Worm (Caenorhabditis elegans) whole organism, mixed stage, embryonic: ENCODE results near the gene smg-6.
A peak's percentile ranks its signal among the peaks of the same experiment; 100 is the strongest.
"Not testable (repeated sequence)": the region's sequence is repeated elsewhere in the genome, so short reads cannot be mapped to it uniquely, and the experiment has no call there.

ENCODE experiments used
- M03D4.4 ChIP-seq: sonication (generic microtip); optimal IDR thresholded peaks from 2 replicates; lab custom pipeline; 2017; ENCODE audit warnings: mild to moderate bottlenecking, missing genetic modification characterization, missing compliant biosample characterization
- blmp-1 ChIP-seq: fragments of 150-350 bp; optimal IDR thresholded peaks from 2 replicates; lab custom pipeline; 2014; ENCODE audit warnings: missing biosample characterization, missing genetic modification characterization
- ceh-39 ChIP-seq: fragments of 150-350 bp; optimal IDR thresholded peaks from 2 replicates; lab custom pipeline; 2014; ENCODE audit warnings: missing biosample characterization, missing genetic modification characterization
- ceh-43 ChIP-seq: fragments of 200-800 bp; sonication (Bioruptor generic); optimal IDR thresholded peaks from 2 replicates; lab custom pipeline; 2018; ENCODE audit warnings: mild to moderate bottlenecking, missing genetic modification characterization, moderate library complexity, missing compliant biosample characterization
- ceh-83 ChIP-seq: fragments of 200-800 bp; sonication (Bioruptor generic); optimal IDR thresholded peaks from 2 replicates; lab custom pipeline; 2018; ENCODE audit warnings: mild to moderate bottlenecking, missing genetic modification characterization, missing compliant biosample characterization
- ces-1 ChIP-seq: fragments of 150-350 bp; optimal IDR thresholded peaks from 2 replicates; lab custom pipeline; 2014; ENCODE audit warnings: missing biosample characterization, missing genetic modification reagents, missing genetic modification characterization
- cnd-1 ChIP-seq: fragments of 200-800 bp; sonication (Bioruptor generic); optimal IDR thresholded peaks from 2 replicates; lab custom pipeline; 2018; ENCODE audit warnings: mild to moderate bottlenecking, missing genetic modification characterization, missing compliant biosample characterization
- elt-3 ChIP-seq: fragments of 150-350 bp; optimal IDR thresholded peaks from 2 replicates; lab custom pipeline; 2014; ENCODE audit warnings: missing biosample characterization, missing genetic modification characterization
- flh-1 ChIP-seq: fragments of 200-800 bp; sonication (Bioruptor generic); optimal IDR thresholded peaks from 2 replicates; lab custom pipeline; 2018; ENCODE audit warnings: mild to moderate bottlenecking, missing genetic modification characterization, moderate library complexity, missing compliant biosample characterization
- ham-2 ChIP-seq: fragments of 200-800 bp; sonication (Bioruptor generic); optimal IDR thresholded peaks from 2 replicates; lab custom pipeline; 2018; ENCODE audit warnings: mild to moderate bottlenecking, missing genetic modification characterization, missing compliant biosample characterization
- hlh-1 ChIP-seq: fragments of 150-350 bp; optimal IDR thresholded peaks from 2 replicates; lab custom pipeline; 2014; ENCODE audit warnings: missing biosample characterization, missing genetic modification reagents, missing genetic modification characterization
- lin-13 ChIP-seq: fragments of 150-350 bp; optimal IDR thresholded peaks from 2 replicates; lab custom pipeline; 2014; ENCODE audit warnings: missing biosample characterization, missing genetic modification characterization
- lin-32 ChIP-seq: fragments of 200-800 bp; sonication (Bioruptor generic); optimal IDR thresholded peaks from 2 replicates; lab custom pipeline; 2018; ENCODE audit warnings: mild to moderate bottlenecking, missing genetic modification characterization, missing compliant biosample characterization
- lsy-2 ChIP-seq: fragments of 150-350 bp; optimal IDR thresholded peaks from 2 replicates; lab custom pipeline; 2014; ENCODE audit warnings: missing biosample characterization, missing genetic modification characterization
- mab-5 ChIP-seq: fragments of 150-350 bp; optimal IDR thresholded peaks from 2 replicates; lab custom pipeline; 2014; ENCODE audit warnings: missing biosample characterization, missing genetic modification characterization
- mep-1 ChIP-seq: fragments of 150-350 bp; optimal IDR thresholded peaks from 2 replicates; lab custom pipeline; 2017; ENCODE audit warnings: missing biosample characterization, missing genetic modification reagents, missing genetic modification characterization, inconsistent platforms
- mls-2 ChIP-seq: sonication (generic microtip); optimal IDR thresholded peaks from 2 replicates; lab custom pipeline; 2016; ENCODE audit warnings: mild to moderate bottlenecking, missing genetic modification characterization, moderate library complexity, missing compliant biosample characterization
- nhr-12 ChIP-seq: fragments of 150-350 bp; optimal IDR thresholded peaks from 2 replicates; lab custom pipeline; 2014; ENCODE audit warnings: missing biosample characterization, missing genetic modification characterization
- nhr-2 ChIP-seq: fragments of 150-350 bp; optimal IDR thresholded peaks from 2 replicates; lab custom pipeline; 2014; ENCODE audit warnings: missing biosample characterization, missing genetic modification characterization
- nhr-237 ChIP-seq: fragments of 150-350 bp; optimal IDR thresholded peaks from 2 replicates; lab custom pipeline; 2014; ENCODE audit warnings: missing biosample characterization, missing genetic modification characterization
- nhr-28 ChIP-seq: fragments of 150-350 bp; optimal IDR thresholded peaks from 2 replicates; lab custom pipeline; 2014; ENCODE audit warnings: missing biosample characterization, missing genetic modification characterization
- nhr-76 ChIP-seq: sonication (generic microtip); optimal IDR thresholded peaks from 2 replicates; lab custom pipeline; 2017; ENCODE audit warnings: missing biosample characterization, missing genetic modification characterization
- pha-4 ChIP-seq: fragments of 150-350 bp; optimal IDR thresholded peaks from 2 replicates; lab custom pipeline; 2018; ENCODE audit warnings: missing biosample characterization, missing genetic modification reagents, missing genetic modification characterization
- sem-2 ChIP-seq: fragments of 200-800 bp; sonication (Bioruptor generic); optimal IDR thresholded peaks from 2 replicates; lab custom pipeline; 2018; ENCODE audit warnings: mild to moderate bottlenecking, missing genetic modification characterization, missing compliant biosample characterization
- snpc-4 ChIP-seq: fragments of 150-350 bp; optimal IDR thresholded peaks from 2 replicates; lab custom pipeline; 2014; ENCODE audit warnings: missing biosample characterization, missing genetic modification characterization
- sptf-1 ChIP-seq: sonication (generic microtip); optimal IDR thresholded peaks from 2 replicates; lab custom pipeline; 2017; ENCODE audit warnings: mild to moderate bottlenecking, missing genetic modification characterization, moderate library complexity, missing compliant biosample characterization
- unc-120 ChIP-seq: sonication (generic microtip); optimal IDR thresholded peaks from 2 replicates; lab custom pipeline; 2017; ENCODE audit warnings: missing genetic modification characterization, missing compliant biosample characterization; ENCODE audit not compliant: poor library complexity, severe bottlenecking
- unc-62 ChIP-seq: fragments of 150-350 bp; optimal IDR thresholded peaks from 2 replicates; lab custom pipeline; 2014; ENCODE audit warnings: missing biosample characterization, missing genetic modification reagents, missing genetic modification characterization
- zip-8 ChIP-seq: fragments of 150-350 bp; optimal IDR thresholded peaks from 2 replicates; lab custom pipeline; 2014; ENCODE audit warnings: missing biosample characterization, missing genetic modification characterization
- ztf-11 ChIP-seq: fragments of 150-350 bp; optimal IDR thresholded peaks from 2 replicates; lab custom pipeline; 2014; ENCODE audit warnings: missing biosample characterization, missing genetic modification characterization

The smg-6 gene

DNA sequence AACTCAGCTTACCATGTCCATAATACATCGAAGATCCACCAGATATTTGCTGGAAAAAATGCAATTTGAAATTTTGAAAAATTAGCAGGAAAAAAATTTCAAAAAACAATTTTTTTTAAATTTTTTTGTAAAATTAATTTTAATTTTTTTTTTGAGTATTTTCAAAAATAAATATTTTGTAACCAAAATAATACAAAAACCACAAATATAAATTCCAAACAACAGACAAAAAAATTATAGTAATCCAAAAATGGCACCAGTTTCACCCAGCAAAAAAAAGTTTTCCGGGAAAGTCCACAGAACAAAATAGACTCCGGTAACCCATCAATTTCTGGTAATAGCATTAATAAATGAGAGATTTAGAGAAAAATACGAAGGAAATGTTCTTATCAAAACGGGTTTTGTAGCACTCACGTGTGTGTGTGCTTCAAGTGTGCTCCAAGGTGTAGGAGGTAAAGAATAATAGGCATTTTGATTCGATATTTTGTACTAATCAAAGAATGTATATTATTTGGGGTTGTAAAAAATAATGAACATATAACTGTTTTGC lies 18.8 kb upstream of the smg-6 start, which contains the start of gene nhr-121:
Gene nhr-121, minus strand, starts transcription at position 51 of the 550 bp plus-strand sequence.
- TF ChIP-seq nhr-237 (tag; lab: Kevin White, UChicago) (no peak), ceh-43 (GFP tag; lab: Kevin White, UChicago) (no peak), unc-120 (tag; lab: Kevin White, UChicago) (no peak), mab-5 (tag; lab: Kevin White, UChicago) (no peak), sptf-1 (tag; lab: Kevin White, UChicago) (no peak), mep-1 (tag; lab: Kevin White, UChicago) (no peak), mls-2 (tag; lab: Kevin White, UChicago) (no peak)
- TF ChIP-seq, all 35 proteins: peak for 0

DNA sequence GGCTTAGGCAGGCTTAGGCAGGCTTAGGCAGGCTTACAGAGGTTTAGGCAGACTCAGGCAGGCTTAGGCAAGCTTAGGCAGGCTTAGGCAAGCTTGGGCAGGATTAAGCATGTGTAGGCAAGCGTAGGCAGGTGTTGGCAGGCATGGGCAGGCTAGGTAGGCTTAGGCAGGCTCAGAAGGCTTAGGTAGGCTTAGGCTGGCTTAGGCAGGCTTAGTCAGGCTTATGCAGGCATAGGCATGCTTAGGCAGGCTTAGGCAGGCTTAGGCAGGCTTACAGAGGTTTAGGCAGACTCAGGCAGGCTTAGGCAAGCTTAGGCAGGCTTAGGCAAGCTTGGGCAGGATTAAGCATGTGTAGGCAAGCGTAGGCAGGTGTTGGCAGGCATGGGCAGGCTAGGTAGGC lies 18.2 kb upstream of the smg-6 start:
- peak; percentile 8 for TF ChIP-seq cnd-1 (tag; lab: Kevin White, UChicago)
- TF ChIP-seq ham-2 (GFP tag; lab: Kevin White, UChicago) = peak; percentile 35
- TF ChIP-seq lin-32 (GFP tag; lab: Kevin White, UChicago) = peak; percentile 13

DNA sequence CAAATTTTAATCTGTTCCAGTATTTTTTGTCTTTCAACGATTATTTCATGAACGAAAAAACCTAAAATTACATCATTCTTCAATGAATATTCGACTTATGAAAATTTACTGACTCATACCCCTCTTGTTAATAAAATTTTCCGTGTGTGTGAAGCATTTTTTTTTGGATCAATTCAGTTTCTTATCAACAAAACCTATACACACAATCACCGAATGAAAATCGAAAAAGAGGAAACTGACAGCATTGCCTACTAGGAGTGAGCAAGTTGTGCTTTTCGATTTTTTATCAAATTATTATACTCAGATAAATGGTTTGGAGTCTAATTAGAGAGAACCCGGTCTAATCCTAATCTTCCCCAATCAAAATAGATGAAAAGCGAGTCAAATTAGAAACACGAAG lies 14.9 kb upstream of the smg-6 start, which contains the start of gene E02H9.3:
Gene E02H9.3, plus strand, starts transcription at position 301 of the 400 bp plus-strand sequence.
- TF ChIP-seq flh-1; unc-120 (tag; lab: Kevin White, UChicago); ham-2 (GFP tag; lab: Kevin White, UChicago): not testable (repeated sequence)

DNA sequence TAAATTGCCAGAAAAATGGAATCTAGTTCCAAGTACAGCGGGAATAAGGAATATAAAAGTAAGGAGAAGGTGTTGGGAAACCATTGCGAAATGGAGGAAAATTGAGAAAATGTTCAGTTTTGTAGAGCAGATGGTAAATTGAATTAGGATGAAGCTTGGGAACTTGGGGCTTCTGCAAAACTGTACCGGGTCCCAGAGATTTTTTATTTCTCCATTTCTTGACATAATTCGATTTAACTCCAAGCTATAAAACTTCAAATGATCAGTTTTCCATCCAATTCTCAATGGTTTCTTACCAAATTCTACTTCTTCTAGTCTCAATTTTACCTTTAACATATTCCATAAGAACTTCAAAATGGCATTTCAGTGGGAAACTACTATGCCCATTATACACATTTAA lies 5.5 kb upstream of the smg-6 start, which contains the start of the genes E02H9.9 and E02H9.1:
Gene E02H9.9, minus strand, starts transcription at position 101 of the 400 bp plus-strand sequence.
Gene E02H9.1, plus strand, starts transcription at position 285 of the 400 bp plus-strand sequence.
- TF ChIP-seq sem-2 (GFP tag; lab: Kevin White, UChicago) (no peak), nhr-76 (tag; lab: Kevin White, UChicago) (no peak), nhr-12 (tag; lab: Kevin White, UChicago) (no peak), flh-1 (no peak), nhr-2 (no peak), snpc-4 (tag; lab: Kevin White, UChicago) (no peak), cnd-1 (tag; lab: Kevin White, UChicago) (no peak), ceh-83 (GFP tag; lab: Kevin White, UChicago) (no peak), nhr-28 (tag; lab: Kevin White, UChicago) (no peak), elt-3 (no peak), ceh-39 (no peak), M03D4.4 (tag; lab: Kevin White, UChicago) (no peak), nhr-237 (tag; lab: Kevin White, UChicago) (no peak), ces-1 (GFP tag; lab: Kevin White, UChicago) (no peak), sptf-1 (tag; lab: Kevin White, UChicago) (no peak), lin-13 (tag; lab: Kevin White, UChicago) (no peak), lsy-2 (tag; lab: Kevin White, UChicago) (no peak), pha-4 (no peak), mep-1 (tag; lab: Kevin White, UChicago) (no peak), hlh-1 (tag; lab: Kevin White, UChicago) (no peak)
- TF ChIP-seq, all 35 proteins: peak for 0

DNA sequence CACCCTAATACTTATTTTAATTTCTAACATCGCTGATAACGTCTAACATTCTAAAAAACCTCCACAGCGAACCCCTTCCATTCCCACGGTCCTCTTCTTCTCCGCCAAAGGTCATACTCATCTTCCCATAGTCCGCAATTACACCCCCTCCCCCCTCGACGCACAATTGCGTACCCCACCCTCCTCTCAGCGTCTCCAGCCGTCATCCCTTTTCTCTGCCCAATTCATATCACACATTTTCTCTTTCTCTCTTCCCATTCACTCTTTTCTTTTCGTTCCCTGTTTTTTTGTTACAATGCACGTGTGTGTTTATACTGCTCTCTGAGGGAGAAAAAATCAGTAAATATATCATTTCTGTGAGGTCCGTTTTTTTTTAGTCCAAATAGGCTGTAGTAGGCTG lies 1.8 kb upstream of the smg-6 start:
- TF ChIP-seq nhr-2 = no peak
- peak; percentile 43 for TF ChIP-seq sptf-1 (tag; lab: Kevin White, UChicago)
- no peak for TF ChIP-seq nhr-28 (tag; lab: Kevin White, UChicago)
- TF ChIP-seq pha-4 = peak; percentile 13
- peak; percentile 10 for TF ChIP-seq ces-1 (GFP tag; lab: Kevin White, UChicago)
- peak; percentile 26 for TF ChIP-seq unc-62 (GFP tag; lab: Kevin White, UChicago)
- no peak for TF ChIP-seq zip-8
- no peak for TF ChIP-seq snpc-4 (tag; lab: Kevin White, UChicago)
- no peak for TF ChIP-seq sem-2 (GFP tag; lab: Kevin White, UChicago)
- peak; percentile 6 for TF ChIP-seq nhr-237 (tag; lab: Kevin White, UChicago)
- TF ChIP-seq ztf-11 = no peak
- TF ChIP-seq ceh-83 (GFP tag; lab: Kevin White, UChicago) = no peak
- TF ChIP-seq mep-1 (tag; lab: Kevin White, UChicago) = peak; percentile 22
- TF ChIP-seq M03D4.4 (tag; lab: Kevin White, UChicago) = peak; percentile 29
- TF ChIP-seq lsy-2 (tag; lab: Kevin White, UChicago) = peak; percentile 56
- TF ChIP-seq unc-120 (tag; lab: Kevin White, UChicago) = peak; percentile 59
- TF ChIP-seq elt-3 = no peak
- peak; percentile 14 for TF ChIP-seq hlh-1 (tag; lab: Kevin White, UChicago)
- TF ChIP-seq cnd-1 (tag; lab: Kevin White, UChicago) = peak; percentile 27
- peak; percentile 43 for TF ChIP-seq blmp-1 (tag; lab: Kevin White, UChicago)
- no peak for TF ChIP-seq flh-1
- TF ChIP-seq lin-13 (tag; lab: Kevin White, UChicago) = peak; percentile 68
